Worm (Caenorhabditis elegans) whole organism, L1 larva: ENCODE data around the gene W08G11.3.
A peak's percentile ranks its signal among the peaks of the same experiment; 100 is the strongest.

Experiments used
- isw-1 ChIP-seq: fragments of 200-800 bp; sonication (Bioruptor generic); IDR thresholded peaks from 2 replicates; pipeline ENCODE4 v1.3.6; 2022; ENCODE audit warnings: missing genetic modification characterization, missing compliant biosample characterization
- mdl-1 ChIP-seq, 2 experiments: fragments of 150-350 bp; optimal IDR thresholded peaks; 2 replicates each; lab custom pipeline; 2014 to 2017; ENCODE audit warnings: missing biosample characterization in 2 of 2, missing genetic modification characterization in 2 of 2, inconsistent platforms in 1 of 2
- nhr-84 ChIP-seq: sonication (generic microtip); optimal IDR thresholded peaks from 2 replicates; lab custom pipeline; 2017; ENCODE audit warnings: missing biosample characterization, missing genetic modification characterization

DNA sequence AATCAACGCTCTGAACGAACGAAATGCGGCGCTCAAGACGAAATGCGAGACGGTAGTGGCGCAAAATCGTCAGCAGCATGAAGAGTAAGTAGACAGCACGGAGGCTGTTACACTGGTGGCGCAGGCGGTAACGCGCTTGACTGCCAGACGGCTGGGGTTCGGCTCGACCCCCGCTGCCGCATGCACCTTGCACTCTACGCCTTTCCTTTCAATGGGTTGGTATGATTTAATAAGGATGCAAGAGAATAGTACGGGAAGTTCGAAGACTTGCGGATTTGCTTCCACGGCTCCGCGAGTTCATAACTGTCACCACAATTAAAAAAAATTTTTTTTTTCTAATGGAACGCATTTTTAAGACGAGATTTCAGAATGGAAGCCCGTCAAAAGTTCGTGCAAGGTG lies 2.6 kb downstream of the W08G11.3 start:
- TF ChIP-seq isw-1 (GFP tag; lab: Robert Waterston, UW) (peak; percentile 7; the same call in 1 of the 2 replicates), mdl-1 (tag; optimal IDR thresholded peaks at IDR 0.05; lab: Kevin White, UChicago) (peak in 1 of 2 experiments; percentile 63), nhr-84 (tag; lab: Kevin White, UChicago) (no peak)
